Worm (Caenorhabditis elegans): ENCODE data around the gene F40F8.4.

DNA sequence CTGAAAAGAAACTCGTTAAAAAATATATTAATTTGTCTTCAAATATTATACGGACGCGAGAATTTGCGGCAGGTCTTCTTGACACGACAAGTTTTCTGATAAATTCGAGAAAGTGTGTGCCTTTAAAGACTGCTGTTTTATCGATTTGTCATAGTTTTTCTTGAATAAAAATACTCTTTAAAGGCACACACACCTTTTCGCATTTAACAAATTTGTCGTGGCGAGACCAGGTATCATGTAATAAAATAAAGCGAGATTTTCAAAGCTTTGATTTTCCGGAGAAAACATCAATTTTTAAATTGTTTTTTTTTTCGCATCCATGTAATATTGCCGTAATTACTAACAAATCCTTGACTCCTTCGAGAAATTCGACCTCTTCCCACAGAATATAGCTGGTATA is 38.9 kb downstream of the F40F8.4 start:
- TF ChIP-seq Y79H2A.3 (GFP tag; conservative IDR thresholded peaks at IDR 0.05): no peak
- TF ChIP-seq ceh-58 (GFP tag; IDR thresholded peaks at IDR 0.05): no peak
- no peak for TF ChIP-seq lin-40 (tag; optimal IDR thresholded peaks at IDR 0.05)
- no peak for TF ChIP-seq pha-4 (tag; optimal IDR thresholded peaks at IDR 0.05)
- no peak for TF ChIP-seq cebp-2 (GFP tag; IDR thresholded peaks at IDR 0.05)
- TF ChIP-seq snpc-1.1 (tag; optimal IDR thresholded peaks at IDR 0.05; ENCODE audit: insufficient read depth): no peak
